Worm (Caenorhabditis elegans) whole organism, early embryonic: ENCODE data around the gene D1022.4.

Source experiments
- ama-1 ChIP-seq: fragments of 150-350 bp; optimal IDR thresholded peaks from 2 replicates; lab custom pipeline; 2014
- ceh-36 ChIP-seq: sonication (generic microtip); optimal IDR thresholded peaks from 2 replicates; lab custom pipeline; 2016; ENCODE audit warnings: missing genetic modification characterization, inconsistent platforms, missing compliant biosample characterization
- sea-1 ChIP-seq: fragments of 200-800 bp; sonication (Bioruptor generic); conservative IDR thresholded peaks from 2 replicates; pipeline ENCODE4 v1.3.6; 2022; ENCODE audit warnings: missing genetic modification characterization, missing compliant biosample characterization
- tbx-11 ChIP-seq: fragments of 200-800 bp; sonication (Bioruptor generic); IDR thresholded peaks from 2 replicates; pipeline ENCODE4 v1.3.6; 2022; ENCODE audit warnings: missing genetic modification characterization, missing compliant biosample characterization

ce11 chrII:7408192-7408591 lies 48.9 kb downstream of the D1022.4 start, which contains the start of gene srd-55:
- TF ChIP-seq ama-1 (no peak), tbx-11 (GFP tag; lab: Robert Waterston, UW) (no peak), sea-1 (GFP tag; lab: Robert Waterston, UW) (no peak), ceh-36 (tag; lab: Kevin White, UChicago) (no peak)
